Fruit fly (Drosophila melanogaster): Measurements from ENCODE around the gene CG11927.

The CG11927 gene

DNA sequence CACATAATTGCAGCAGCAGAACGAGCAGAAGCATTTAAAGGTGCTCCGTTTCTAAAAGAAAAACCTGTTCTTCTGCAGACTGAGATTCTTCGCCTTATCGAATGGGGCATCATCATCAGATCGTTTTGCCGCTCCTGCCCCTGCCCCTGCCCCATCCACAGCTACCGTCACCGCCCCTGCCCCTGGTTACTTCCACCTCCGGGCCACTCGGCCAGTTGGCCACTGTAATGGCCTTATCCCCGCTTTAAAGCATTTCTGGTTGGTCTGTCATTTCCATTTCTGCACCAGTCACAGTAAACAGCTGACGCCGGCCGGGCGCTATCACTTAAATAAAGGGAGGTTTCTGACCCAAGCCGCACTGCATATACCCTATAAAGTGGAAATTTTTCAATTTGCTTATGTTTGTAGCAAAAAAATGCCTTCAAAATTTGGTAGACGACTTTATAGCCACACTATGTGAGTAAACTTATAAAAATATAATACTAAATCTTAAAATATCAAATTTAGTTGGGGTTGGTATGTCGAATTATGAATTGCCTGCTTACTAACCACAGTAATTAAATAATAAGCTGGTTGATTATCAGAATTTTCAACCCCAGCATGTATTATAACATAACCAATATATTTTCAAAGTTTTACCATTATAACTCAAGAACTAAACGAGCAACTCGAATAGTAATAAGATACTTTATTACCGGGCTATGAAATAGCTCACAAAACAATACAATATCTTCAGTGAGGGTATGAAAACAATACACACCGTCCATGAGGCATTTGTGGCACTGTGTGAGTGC is 36.7 kb upstream of the CG11927 start (continued):
- TF ChIP-seq CG10654 (GFP tag; optimal IDR thresholded peaks at IDR 0.05): peak; percentile 30
- TF ChIP-seq CG6272 (GFP tag; IDR thresholded peaks at IDR 0.05): no peak
- TF ChIP-seq bbx (GFP tag; IDR thresholded peaks at IDR 0.05; ENCODE audit: partially characterized antibody): no peak
- 0 out of 2 replicates have a peak, but pooled peaks have one; percentile 11 for TF ChIP-seq esg (GFP tag; conservative IDR thresholded peaks at IDR 0.05)
- TF ChIP-seq E2f1 (GFP tag; IDR thresholded peaks at IDR 0.05): no peak
- TF ChIP-seq CG10147 (GFP tag; optimal IDR thresholded peaks at IDR 0.05): peak; percentile 36
- TF ChIP-seq da (GFP tag; optimal IDR thresholded peaks at IDR 0.05): no peak
- TF ChIP-seq CG5953 (GFP tag; IDR thresholded peaks at IDR 0.05): no peak
- peak; percentile 84 for TF ChIP-seq Sox100B (GFP tag; optimal IDR thresholded peaks at IDR 0.05)
- TF ChIP-seq B-H1 (GFP tag; IDR thresholded peaks at IDR 0.05): no peak
- no peak for TF ChIP-seq disco-r (GFP tag; optimal IDR thresholded peaks at IDR 0.05)
- no peak for TF ChIP-seq CG17186 (GFP tag; optimal IDR thresholded peaks at IDR 0.05)
- TF ChIP-seq gfzf (GFP tag; optimal IDR thresholded peaks at IDR 0.05): no peak
- TF ChIP-seq CG4820 (GFP tag; optimal IDR thresholded peaks at IDR 0.05): peak; percentile 51
- TF ChIP-seq salm (tag; optimal IDR thresholded peaks at IDR 0.05): no peak
- TF ChIP-seq CG8281 (tag; optimal IDR thresholded peaks at IDR 0.05): peak; percentile 47
- peak; percentile 42; the same call in 1 of the 3 replicates for TF ChIP-seq CG7357 (GFP tag; IDR thresholded peaks at IDR 0.05)
- TF ChIP-seq fd3F (GFP tag; optimal IDR thresholded peaks at IDR 0.05): peak; percentile 31
- peak; percentile 7 for TF ChIP-seq Blimp-1 (GFP tag; optimal IDR thresholded peaks at IDR 0.05)
- peak; percentile 27 for TF ChIP-seq CG7786 (GFP tag; optimal IDR thresholded peaks at IDR 0.05)
- TF ChIP-seq Abd-B (GFP tag; optimal IDR thresholded peaks at IDR 0.05): peak; percentile 69
- peak; percentile 83 for TF ChIP-seq Oli (tag; optimal IDR thresholded peaks at IDR 0.05)
- no peak; the same call in 1 of the 2 replicates for TF ChIP-seq H2.0 (GFP tag; IDR thresholded peaks at IDR 0.05)
- TF ChIP-seq CG32767 (GFP tag; IDR thresholded peaks at IDR 0.05): no peak
- no peak for TF ChIP-seq HLH4C (GFP tag; IDR thresholded peaks at IDR 0.05; ENCODE audit: partially characterized antibody)
- peak; percentile 82 for TF ChIP-seq CG2120 (GFP tag; optimal IDR thresholded peaks at IDR 0.05)
- no peak for TF ChIP-seq cas (GFP tag; IDR thresholded peaks at IDR 0.05)
- no peak for TF ChIP-seq CG4404 (GFP tag; IDR thresholded peaks at IDR 0.05)
- TF ChIP-seq CG4424 (GFP tag; optimal IDR thresholded peaks at IDR 0.05): peak; percentile 58
- TF ChIP-seq CG1024 (GFP tag; IDR thresholded peaks at IDR 0.05): no peak
- TF ChIP-seq YL-1 (GFP tag; optimal IDR thresholded peaks at IDR 0.05): no peak
- no peak for TF ChIP-seq Myb (GFP tag; optimal IDR thresholded peaks at IDR 0.05)
- TF ChIP-seq nerfin-2 (GFP tag; IDR thresholded peaks at IDR 0.05; ENCODE audit: partially characterized antibody): no peak
- TF ChIP-seq ftz-f1 (GFP tag; optimal IDR thresholded peaks at IDR 0.05): no peak
- no peak for TF ChIP-seq prd (optimal IDR thresholded peaks at IDR 0.05)
- no peak; the same call in 2 of the 3 replicates for TF ChIP-seq prd (GFP tag; IDR thresholded peaks at IDR 0.05)
- TF ChIP-seq ATbp (GFP tag; optimal IDR thresholded peaks at IDR 0.05): peak; percentile 60
- TF ChIP-seq fd64A (GFP tag; optimal IDR thresholded peaks at IDR 0.05): no peak
- TF ChIP-seq CrebB (tag; optimal IDR thresholded peaks at IDR 0.05): no peak
- TF ChIP-seq CG32532 (GFP tag; IDR thresholded peaks at IDR 0.05): 0 out of 2 replicates have a peak, but pooled peaks have one; percentile 14
- TF ChIP-seq emc (GFP tag; optimal IDR thresholded peaks at IDR 0.05): no peak
- TF ChIP-seq nom (GFP tag; optimal IDR thresholded peaks at IDR 0.05): peak; percentile 8
- peak; percentile 93 for TF ChIP-seq crol (GFP tag; IDR thresholded peaks at IDR 0.05)
- TF ChIP-seq CG10431 (GFP tag; optimal IDR thresholded peaks at IDR 0.05): peak; percentile 56
- no peak for TF ChIP-seq CG17612 (GFP tag; IDR thresholded peaks at IDR 0.05)
- peak; percentile 64 for TF ChIP-seq CG10979 (tag; optimal IDR thresholded peaks at IDR 0.05)
- no peak for TF ChIP-seq mld (GFP tag; IDR thresholded peaks at IDR 0.05; ENCODE audit: partially characterized antibody)
- no peak for TF ChIP-seq HLHmδ (GFP tag; optimal IDR thresholded peaks at IDR 0.05)
- peak; percentile 59 for TF ChIP-seq Aef1 (GFP tag; IDR thresholded peaks at IDR 0.05)
- no peak for TF ChIP-seq hth (optimal IDR thresholded peaks at IDR 0.05)
